Fruit fly (Drosophila melanogaster): Measurements from ENCODE around the gene Graf.

The Graf gene

DNA sequence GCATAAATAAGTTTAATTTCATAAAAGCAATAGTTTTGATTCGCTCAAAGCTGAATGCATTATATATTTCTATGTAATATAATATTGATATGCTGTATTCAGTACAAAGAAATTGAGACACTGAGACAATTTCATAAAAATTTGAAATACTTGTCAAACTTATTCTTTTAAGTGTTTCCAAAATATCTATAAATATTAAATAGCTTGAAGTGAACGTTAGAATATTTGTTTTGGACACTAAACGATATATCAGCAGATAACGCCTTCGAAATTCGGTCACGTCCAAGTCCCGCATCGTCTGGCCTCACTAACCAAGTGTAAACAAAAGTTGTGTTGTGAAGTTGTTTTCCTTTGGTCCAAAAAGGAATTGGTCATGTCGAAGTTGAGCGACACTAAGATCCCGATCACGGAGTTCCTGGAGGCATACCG, 49.8 kb downstream of the Graf start:
- TF ChIP-seq insv (optimal IDR thresholded peaks at IDR 0.05) (no peak), h (optimal IDR thresholded peaks at IDR 0.05) (no peak), ttk (optimal IDR thresholded peaks at IDR 0.05) (no peak), Myc (optimal IDR thresholded peaks at IDR 0.05) (no peak), Sin3A (optimal IDR thresholded peaks at IDR 0.05) (no peak), psq (optimal IDR thresholded peaks at IDR 0.05) (no peak)

DNA sequence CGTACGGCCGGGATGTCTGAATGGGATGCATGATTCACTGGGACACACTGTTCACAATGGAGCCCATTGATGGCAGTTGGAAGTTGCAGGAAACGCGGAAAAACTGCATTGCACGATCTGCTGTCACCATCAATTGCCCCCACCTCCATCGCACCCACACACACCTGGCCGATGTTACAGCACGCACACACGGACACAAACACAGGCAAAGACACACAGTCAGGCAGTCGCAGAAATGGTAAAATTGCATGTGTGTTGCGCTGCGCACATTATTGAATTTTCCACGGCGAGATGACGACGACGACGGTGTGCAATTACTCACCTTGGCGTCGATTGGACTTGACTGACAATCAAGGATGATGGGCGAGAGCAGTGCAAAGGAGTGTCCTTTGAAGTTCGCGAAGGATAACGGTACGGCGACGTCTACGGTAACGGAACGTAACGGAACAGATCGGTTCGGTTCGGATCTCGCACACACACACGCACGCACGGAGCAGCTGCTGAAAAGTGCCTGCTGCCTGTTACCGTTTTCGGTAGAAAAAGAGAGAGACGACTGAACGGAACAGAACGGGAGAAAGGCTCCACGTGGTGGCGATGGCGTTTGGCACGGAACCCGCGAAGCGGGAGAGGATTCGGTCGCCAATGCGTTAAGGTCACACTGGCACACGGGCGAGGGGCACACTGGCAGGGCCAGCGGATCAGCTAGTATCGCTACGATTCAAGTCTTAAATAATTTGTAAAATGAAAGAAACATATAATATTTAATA, 50.4 kb downstream of the Graf start, which contains the start of the genes CG9281 and CG15601:
CG9281 (minus strand) TSS at position 556 of the 767 bp plus-strand sequence.
CG15601 (plus strand) TSS at position 664 of the 767 bp plus-strand sequence.
- no peak for TF ChIP-seq insv (optimal IDR thresholded peaks at IDR 0.05)
- TF ChIP-seq h (optimal IDR thresholded peaks at IDR 0.05) = no peak
- TF ChIP-seq Myc (optimal IDR thresholded peaks at IDR 0.05) = no peak
- TF ChIP-seq Sin3A (optimal IDR thresholded peaks at IDR 0.05) = no peak
- TF ChIP-seq ttk (optimal IDR thresholded peaks at IDR 0.05) = no peak
- no peak for TF ChIP-seq psq (optimal IDR thresholded peaks at IDR 0.05)

DNA sequence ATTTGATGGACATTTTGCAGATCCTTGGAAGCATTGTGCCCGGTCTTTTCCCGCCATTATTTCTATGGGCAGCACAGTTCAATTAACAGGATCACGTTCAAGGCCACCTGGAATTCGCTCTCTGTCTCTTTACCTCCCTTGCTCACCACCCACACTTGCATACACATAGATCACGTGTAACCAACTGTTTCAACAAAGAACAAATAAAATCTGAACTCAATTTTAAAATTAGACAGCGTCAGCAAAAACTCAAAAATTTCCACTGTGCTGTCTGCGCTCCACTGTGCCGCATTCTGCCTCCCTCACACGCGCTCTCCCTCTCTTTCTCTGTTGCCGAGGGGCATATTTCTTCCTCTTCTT, 50.9 kb downstream of the Graf start:
- TF ChIP-seq h (optimal IDR thresholded peaks at IDR 0.05) (no peak), Myc (optimal IDR thresholded peaks at IDR 0.05) (no peak), Sin3A (optimal IDR thresholded peaks at IDR 0.05) (no peak), psq (optimal IDR thresholded peaks at IDR 0.05) (no peak), ttk (optimal IDR thresholded peaks at IDR 0.05) (no peak), insv (optimal IDR thresholded peaks at IDR 0.05) (no peak)

dm6 chrX:15703720-15704206, 56.8 kb downstream of the Graf start, which contains the start of the genes Pis and Hap40:
Gene Pis (minus strand): TSS chrX:15703770.
Gene Hap40 (plus strand): TSS chrX:15704125.
- TF ChIP-seq h (optimal IDR thresholded peaks at IDR 0.05) = no peak
- TF ChIP-seq insv (optimal IDR thresholded peaks at IDR 0.05) = no peak
- no peak for TF ChIP-seq ttk (optimal IDR thresholded peaks at IDR 0.05)
- no peak for TF ChIP-seq Sin3A (optimal IDR thresholded peaks at IDR 0.05)
